Worm (Caenorhabditis elegans) whole organism, mixed stage, embryonic: Measurements from ENCODE around the gene T25E12.16.

ENCODE experiments used
- M03D4.4 ChIP-seq: sonication (generic microtip); optimal IDR thresholded peaks from 2 replicates; lab custom pipeline; 2017; ENCODE audit warnings: mild to moderate bottlenecking, missing genetic modification characterization, missing compliant biosample characterization
- bed-3 ChIP-seq: fragments of 200-800 bp; sonication (Bioruptor generic); optimal IDR thresholded peaks from 3 replicates; lab custom pipeline; 2018; ENCODE audit warnings: mild to moderate bottlenecking, missing genetic modification characterization, moderate library complexity, missing compliant biosample characterization
- blmp-1 ChIP-seq: fragments of 150-350 bp; optimal IDR thresholded peaks from 2 replicates; lab custom pipeline; 2014; ENCODE audit warnings: missing biosample characterization, missing genetic modification characterization
- ceh-39 ChIP-seq: fragments of 150-350 bp; optimal IDR thresholded peaks from 2 replicates; lab custom pipeline; 2014; ENCODE audit warnings: missing biosample characterization, missing genetic modification characterization
- ceh-43 ChIP-seq: fragments of 200-800 bp; sonication (Bioruptor generic); optimal IDR thresholded peaks from 2 replicates; lab custom pipeline; 2018; ENCODE audit warnings: mild to moderate bottlenecking, missing genetic modification characterization, moderate library complexity, missing compliant biosample characterization
- ceh-83 ChIP-seq: fragments of 200-800 bp; sonication (Bioruptor generic); optimal IDR thresholded peaks from 2 replicates; lab custom pipeline; 2018; ENCODE audit warnings: mild to moderate bottlenecking, missing genetic modification characterization, missing compliant biosample characterization
- ces-1 ChIP-seq: fragments of 150-350 bp; optimal IDR thresholded peaks from 2 replicates; lab custom pipeline; 2014; ENCODE audit warnings: missing biosample characterization, missing genetic modification reagents, missing genetic modification characterization
- cnd-1 ChIP-seq: fragments of 200-800 bp; sonication (Bioruptor generic); optimal IDR thresholded peaks from 2 replicates; lab custom pipeline; 2018; ENCODE audit warnings: mild to moderate bottlenecking, missing genetic modification characterization, missing compliant biosample characterization
- drap-1 ChIP-seq: fragments of 200-800 bp; sonication (Bioruptor generic); optimal IDR thresholded peaks from 3 replicates; lab custom pipeline; 2018; ENCODE audit warnings: mild to moderate bottlenecking, missing genetic modification characterization, missing compliant biosample characterization
- elt-1 ChIP-seq: sonication (generic microtip); optimal IDR thresholded peaks from 2 replicates; lab custom pipeline; 2017; ENCODE audit warnings: missing genetic modification characterization, mild to moderate bottlenecking, missing compliant biosample characterization, antibody characterized with exemption, moderate library complexity, borderline replicate concordance; ENCODE audit not compliant: insufficient read depth
- elt-3 ChIP-seq: fragments of 150-350 bp; optimal IDR thresholded peaks from 2 replicates; lab custom pipeline; 2014; ENCODE audit warnings: missing biosample characterization, missing genetic modification characterization
- flh-1 ChIP-seq: fragments of 200-800 bp; sonication (Bioruptor generic); optimal IDR thresholded peaks from 2 replicates; lab custom pipeline; 2018; ENCODE audit warnings: mild to moderate bottlenecking, missing genetic modification characterization, moderate library complexity, missing compliant biosample characterization
- ham-2 ChIP-seq: fragments of 200-800 bp; sonication (Bioruptor generic); optimal IDR thresholded peaks from 2 replicates; lab custom pipeline; 2018; ENCODE audit warnings: mild to moderate bottlenecking, missing genetic modification characterization, missing compliant biosample characterization
- hlh-1 ChIP-seq: fragments of 150-350 bp; optimal IDR thresholded peaks from 2 replicates; lab custom pipeline; 2014; ENCODE audit warnings: missing biosample characterization, missing genetic modification reagents, missing genetic modification characterization
- lin-13 ChIP-seq: fragments of 150-350 bp; optimal IDR thresholded peaks from 2 replicates; lab custom pipeline; 2014; ENCODE audit warnings: missing biosample characterization, missing genetic modification characterization
- lin-32 ChIP-seq: fragments of 200-800 bp; sonication (Bioruptor generic); optimal IDR thresholded peaks from 2 replicates; lab custom pipeline; 2018; ENCODE audit warnings: mild to moderate bottlenecking, missing genetic modification characterization, missing compliant biosample characterization
- lsy-2 ChIP-seq: fragments of 150-350 bp; optimal IDR thresholded peaks from 2 replicates; lab custom pipeline; 2014; ENCODE audit warnings: missing biosample characterization, missing genetic modification characterization
- mab-5 ChIP-seq: fragments of 150-350 bp; optimal IDR thresholded peaks from 2 replicates; lab custom pipeline; 2014; ENCODE audit warnings: missing biosample characterization, missing genetic modification characterization
- mep-1 ChIP-seq: fragments of 150-350 bp; optimal IDR thresholded peaks from 2 replicates; lab custom pipeline; 2017; ENCODE audit warnings: missing biosample characterization, missing genetic modification reagents, missing genetic modification characterization, inconsistent platforms
- mls-2 ChIP-seq: sonication (generic microtip); optimal IDR thresholded peaks from 2 replicates; lab custom pipeline; 2016; ENCODE audit warnings: mild to moderate bottlenecking, missing genetic modification characterization, moderate library complexity, missing compliant biosample characterization
- nhr-12 ChIP-seq: fragments of 150-350 bp; optimal IDR thresholded peaks from 2 replicates; lab custom pipeline; 2014; ENCODE audit warnings: missing biosample characterization, missing genetic modification characterization
- nhr-2 ChIP-seq: fragments of 150-350 bp; optimal IDR thresholded peaks from 2 replicates; lab custom pipeline; 2014; ENCODE audit warnings: missing biosample characterization, missing genetic modification characterization
- nhr-237 ChIP-seq: fragments of 150-350 bp; optimal IDR thresholded peaks from 2 replicates; lab custom pipeline; 2014; ENCODE audit warnings: missing biosample characterization, missing genetic modification characterization
- nhr-28 ChIP-seq: fragments of 150-350 bp; optimal IDR thresholded peaks from 2 replicates; lab custom pipeline; 2014; ENCODE audit warnings: missing biosample characterization, missing genetic modification characterization
- nhr-76 ChIP-seq: sonication (generic microtip); optimal IDR thresholded peaks from 2 replicates; lab custom pipeline; 2017; ENCODE audit warnings: missing biosample characterization, missing genetic modification characterization
- pha-4 ChIP-seq: fragments of 150-350 bp; optimal IDR thresholded peaks from 2 replicates; lab custom pipeline; 2018; ENCODE audit warnings: missing biosample characterization, missing genetic modification reagents, missing genetic modification characterization
- sem-2 ChIP-seq: fragments of 200-800 bp; sonication (Bioruptor generic); optimal IDR thresholded peaks from 2 replicates; lab custom pipeline; 2018; ENCODE audit warnings: mild to moderate bottlenecking, missing genetic modification characterization, missing compliant biosample characterization
- snpc-4 ChIP-seq: fragments of 150-350 bp; optimal IDR thresholded peaks from 2 replicates; lab custom pipeline; 2014; ENCODE audit warnings: missing biosample characterization, missing genetic modification characterization
- sptf-1 ChIP-seq: sonication (generic microtip); optimal IDR thresholded peaks from 2 replicates; lab custom pipeline; 2017; ENCODE audit warnings: mild to moderate bottlenecking, missing genetic modification characterization, moderate library complexity, missing compliant biosample characterization
- tbx-8 ChIP-seq: fragments of 200-800 bp; sonication (Bioruptor generic); optimal IDR thresholded peaks from 2 replicates; lab custom pipeline; 2018; ENCODE audit warnings: mild to moderate bottlenecking, missing genetic modification characterization, moderate library complexity, missing compliant biosample characterization
- unc-120 ChIP-seq: sonication (generic microtip); optimal IDR thresholded peaks from 2 replicates; lab custom pipeline; 2017; ENCODE audit warnings: missing genetic modification characterization, missing compliant biosample characterization; ENCODE audit not compliant: poor library complexity, severe bottlenecking
- unc-39 ChIP-seq: fragments of 150-350 bp; optimal IDR thresholded peaks from 2 replicates; lab custom pipeline; 2014; ENCODE audit warnings: missing biosample characterization, missing genetic modification characterization
- unc-62 ChIP-seq: fragments of 150-350 bp; optimal IDR thresholded peaks from 2 replicates; lab custom pipeline; 2014; ENCODE audit warnings: missing biosample characterization, missing genetic modification reagents, missing genetic modification characterization
- zip-8 ChIP-seq: fragments of 150-350 bp; optimal IDR thresholded peaks from 2 replicates; lab custom pipeline; 2014; ENCODE audit warnings: missing biosample characterization, missing genetic modification characterization
- ztf-11 ChIP-seq: fragments of 150-350 bp; optimal IDR thresholded peaks from 2 replicates; lab custom pipeline; 2014; ENCODE audit warnings: missing biosample characterization, missing genetic modification characterization

The T25E12.16 gene

ce11 chrV:16706549-16706948 is 27.0 kb downstream of the T25E12.16 start, which contains the start of gene clec-9:
Gene clec-9, minus strand, starts transcription at chrV:16706649.
- TF ChIP-seq zip-8 (tag; lab: Kevin White, UChicago) (no peak), lsy-2 (tag; lab: Kevin White, UChicago) (no peak), M03D4.4 (tag; lab: Kevin White, UChicago) (no peak), flh-1 (GFP tag; lab: Kevin White, UChicago) (no peak), nhr-12 (tag; lab: Kevin White, UChicago) (no peak), unc-62 (GFP tag; lab: Kevin White, UChicago) (no peak), blmp-1 (no peak)

DNA sequence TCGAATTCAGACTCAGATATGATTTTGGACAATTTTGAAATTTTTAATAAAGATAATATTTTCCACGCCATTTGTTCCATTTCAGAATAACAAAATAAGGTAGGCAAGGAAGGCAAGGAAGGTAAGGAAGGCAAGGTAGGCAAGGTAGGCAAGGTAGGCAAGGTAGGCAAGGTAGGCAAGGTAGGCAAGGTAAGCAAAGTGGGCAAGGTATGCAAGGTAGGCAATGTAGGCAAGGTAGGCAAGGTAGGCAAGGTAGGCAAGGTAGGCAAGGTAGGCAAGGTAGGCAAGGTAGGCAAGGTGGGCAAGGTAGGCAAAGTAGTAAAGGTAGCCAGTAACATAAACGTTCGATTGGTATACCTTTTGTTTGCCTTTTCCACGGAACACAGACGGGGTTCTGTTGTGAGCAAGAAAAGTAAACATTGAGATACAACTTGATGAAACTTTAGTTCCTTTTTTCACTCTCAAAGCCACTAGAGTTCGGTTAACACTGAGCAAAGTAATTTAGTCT is 33.8 kb downstream of the T25E12.16 start, which contains the start of gene Y70C5C.1:
Gene Y70C5C.1 (plus strand): TSS at position 458 of the 508 bp plus-strand sequence.
- peak; percentile 16 for TF ChIP-seq lin-32
- no peak for TF ChIP-seq pha-4 (tag; lab: Kevin White, UChicago)
- no peak for TF ChIP-seq unc-39 (tag; lab: Kevin White, UChicago)
- peak; percentile 12 for TF ChIP-seq flh-1 (GFP tag; lab: Kevin White, UChicago)
- peak; percentile 32 for TF ChIP-seq cnd-1 (tag; lab: Kevin White, UChicago)
- TF ChIP-seq hlh-1 (tag; lab: Kevin White, UChicago), result no peak
- no peak for TF ChIP-seq ztf-11 (tag; lab: Kevin White, UChicago)
- no peak for TF ChIP-seq lsy-2 (tag; lab: Kevin White, UChicago)
- no peak for TF ChIP-seq nhr-2 (tag; lab: Kevin White, UChicago)
- no peak for TF ChIP-seq nhr-237 (tag; lab: Kevin White, UChicago)
- TF ChIP-seq mep-1 (tag; lab: Kevin White, UChicago), result no peak
- no peak for TF ChIP-seq zip-8 (tag; lab: Kevin White, UChicago)
- TF ChIP-seq nhr-12 (tag; lab: Kevin White, UChicago), result no peak
- TF ChIP-seq tbx-8 (GFP tag; lab: Kevin White, UChicago), result no peak
- TF ChIP-seq drap-1, result peak; percentile 51
- TF ChIP-seq M03D4.4 (tag; lab: Kevin White, UChicago), result peak; percentile 32
- no peak for TF ChIP-seq blmp-1
- TF ChIP-seq mls-2 (tag; lab: Kevin White, UChicago), result peak; percentile 80
- peak; percentile 10 for TF ChIP-seq ceh-43 (GFP tag; lab: Kevin White, UChicago)
- TF ChIP-seq unc-62 (GFP tag; lab: Kevin White, UChicago), result no peak
- no peak for TF ChIP-seq ceh-39 (tag; lab: Kevin White, UChicago)
- no peak for TF ChIP-seq elt-1 (tag; lab: Kevin White, UChicago)
- peak; percentile 79 for TF ChIP-seq sptf-1
- TF ChIP-seq bed-3 (GFP tag; lab: Kevin White, UChicago), result peak; percentile 49
- TF ChIP-seq mab-5, result no peak
- peak; percentile 14 for TF ChIP-seq ceh-83
- no peak for TF ChIP-seq ham-2 (GFP tag; lab: Kevin White, UChicago)
- no peak for TF ChIP-seq ces-1
- TF ChIP-seq nhr-76, result no peak
- no peak for TF ChIP-seq unc-120 (tag; lab: Kevin White, UChicago)
- TF ChIP-seq sem-2, result peak; percentile 1
- no peak for TF ChIP-seq elt-3 (tag; lab: Kevin White, UChicago)
- no peak for TF ChIP-seq nhr-28 (tag; lab: Kevin White, UChicago)
- no peak for TF ChIP-seq lin-13
- TF ChIP-seq snpc-4 (tag; lab: Kevin White, UChicago), result no peak

- TF ChIP-seq snpc-4 (tag; lab: Kevin White, UChicago) (no peak), ceh-83 (no peak), cnd-1 (tag; lab: Kevin White, UChicago) (no peak), nhr-237 (tag; lab: Kevin White, UChicago) (no peak), nhr-28 (tag; lab: Kevin White, UChicago) (no peak), flh-1 (GFP tag; lab: Kevin White, UChicago) (no peak), unc-62 (GFP tag; lab: Kevin White, UChicago) (no peak), sem-2 (no peak), nhr-12 (tag; lab: Kevin White, UChicago) (no peak)
Measured at ce11 chrV:16697178-16697577, 36.4 kb downstream of the T25E12.16 start, which contains the start of gene srw-41. Gene srw-41, plus strand, starts transcription at chrV:16697478.
